Worm (Caenorhabditis elegans): ENCODE measurements around the gene F11A10.6.

- TF ChIP-seq ztf-4 (tag; optimal IDR thresholded peaks at IDR 0.05) (no peak), aly-2 (tag; optimal IDR thresholded peaks at IDR 0.05) (no peak), nhr-11 (tag; optimal IDR thresholded peaks at IDR 0.05) (no peak), lin-39 (tag; optimal IDR thresholded peaks at IDR 0.05) (no peak), fkh-2 (tag; optimal IDR thresholded peaks at IDR 0.05) (no peak), elt-1 (tag; optimal IDR thresholded peaks at IDR 0.05) (no peak), nhr-237 (tag; optimal IDR thresholded peaks at IDR 0.05) (no peak), nhr-77 (tag; optimal IDR thresholded peaks at IDR 0.05) (no peak), snpc-4 (tag; optimal IDR thresholded peaks at IDR 0.05) (no peak), nhr-43 (tag; optimal IDR thresholded peaks at IDR 0.05; ENCODE audit: poor library complexity, severe bottlenecking) (no peak), ama-1 (optimal IDR thresholded peaks at IDR 0.05) (peak; percentile 25)
These were observed 4.9 kb downstream of the F11A10.6 start for ce11 chrIV:12084587-12084986.

Data from whole organism, L3 larva.